Worm (Caenorhabditis elegans) whole organism, early embryonic: ENCODE data around the gene F37A4.2.

Experiments
- B0310.2 ChIP-seq: sonication (generic microtip); optimal IDR thresholded peaks from 2 replicates; lab custom pipeline; 2016; ENCODE audit warnings: mild to moderate bottlenecking, missing genetic modification characterization, missing compliant biosample characterization
- F13C5.2 ChIP-seq: sonication (generic microtip); optimal IDR thresholded peaks from 2 replicates; lab custom pipeline; 2017; ENCODE audit warnings: mild to moderate bottlenecking, missing genetic modification characterization, inconsistent platforms, missing compliant biosample characterization
- aly-1 ChIP-seq: sonication (generic microtip); optimal IDR thresholded peaks from 2 replicates; lab custom pipeline; 2016; ENCODE audit warnings: missing genetic modification characterization, missing compliant biosample characterization
- ama-1 ChIP-seq: fragments of 150-350 bp; optimal IDR thresholded peaks from 2 replicates; lab custom pipeline; 2014
- ceh-13 ChIP-seq: fragments of 200-800 bp; sonication (Bioruptor generic); optimal IDR thresholded peaks from 2 replicates; lab custom pipeline; 2018; ENCODE audit warnings: mild to moderate bottlenecking, missing genetic modification characterization, missing compliant biosample characterization
- ceh-36 ChIP-seq: sonication (generic microtip); optimal IDR thresholded peaks from 2 replicates; lab custom pipeline; 2016; ENCODE audit warnings: missing genetic modification characterization, inconsistent platforms, missing compliant biosample characterization
- ets-7 ChIP-seq: sonication (generic microtip); optimal IDR thresholded peaks from 2 replicates; lab custom pipeline; 2016; ENCODE audit warnings: missing genotype, missing genetic modification characterization, missing compliant biosample characterization
- flt-1 ChIP-seq: fragments of 200-800 bp; sonication (Bioruptor generic); IDR thresholded peaks from 2 replicates; pipeline ENCODE4 v1.3.6; 2022; ENCODE audit warnings: missing genetic modification characterization, missing compliant biosample characterization
- hmbx-1 ChIP-seq: sonication (generic microtip); optimal IDR thresholded peaks from 2 replicates; lab custom pipeline; 2016; ENCODE audit warnings: mild to moderate bottlenecking, missing genetic modification characterization, missing compliant biosample characterization
- hmg-4 ChIP-seq: fragments of 200-800 bp; sonication (Bioruptor generic); optimal IDR thresholded peaks from 2 replicates; lab custom pipeline; 2018; ENCODE audit warnings: mild to moderate bottlenecking, missing genetic modification characterization, missing compliant biosample characterization
- hnd-1 ChIP-seq: sonication (generic microtip); optimal IDR thresholded peaks from 2 replicates; lab custom pipeline; 2016; ENCODE audit warnings: missing genetic modification characterization, missing compliant biosample characterization
- pes-1 ChIP-seq: fragments of 200-800 bp; sonication (Bioruptor generic); IDR thresholded peaks from 2 replicates; pipeline ENCODE4 v1.3.6; 2022; ENCODE audit warnings: missing genetic modification reagents, missing genetic modification characterization, missing compliant biosample characterization
- scrt-1 ChIP-seq: fragments of 200-800 bp; sonication (Bioruptor generic); IDR thresholded peaks from 2 replicates; pipeline ENCODE4 v1.3.6; 2022; ENCODE audit warnings: missing genetic modification characterization, missing compliant biosample characterization
- sea-1 ChIP-seq: fragments of 200-800 bp; sonication (Bioruptor generic); conservative IDR thresholded peaks from 2 replicates; pipeline ENCODE4 v1.3.6; 2022; ENCODE audit warnings: missing genetic modification characterization, missing compliant biosample characterization
- tbx-11 ChIP-seq: fragments of 200-800 bp; sonication (Bioruptor generic); IDR thresholded peaks from 2 replicates; pipeline ENCODE4 v1.3.6; 2022; ENCODE audit warnings: missing genetic modification characterization, missing compliant biosample characterization
- tbx-37 ChIP-seq: fragments of 200-800 bp; sonication (Bioruptor generic); conservative IDR thresholded peaks from 2 replicates; pipeline ENCODE4 v1.3.6; 2022; ENCODE audit warnings: missing genetic modification reagents, missing genetic modification characterization, missing compliant biosample characterization
- tra-4 ChIP-seq: sonication (generic microtip); optimal IDR thresholded peaks from 2 replicates; lab custom pipeline; 2017; ENCODE audit warnings: missing genetic modification characterization, missing compliant biosample characterization

Gene F37A4.2

DNA sequence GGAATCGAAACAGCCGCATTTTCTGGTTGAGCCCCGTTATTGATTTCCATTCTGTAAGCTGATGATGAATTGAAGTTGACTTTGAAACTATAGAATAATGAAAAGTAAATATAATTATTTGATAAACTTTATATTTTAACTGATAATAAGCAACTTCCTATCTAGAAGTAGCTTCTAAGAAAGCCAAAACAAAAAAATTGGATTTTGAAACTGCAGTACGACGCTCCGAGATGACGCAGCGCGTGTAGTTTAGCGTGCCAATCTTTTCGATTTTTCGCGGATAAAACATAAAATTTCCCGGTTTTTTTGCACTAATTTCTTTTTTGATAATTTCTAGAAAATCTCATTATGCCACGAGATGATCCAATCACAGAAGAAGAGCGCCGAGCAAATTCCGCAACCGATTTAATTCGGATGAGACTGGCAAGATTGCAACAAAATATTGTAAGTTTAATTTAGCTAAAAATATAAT lies at the start of gene F37A4.2, which contains the start of gene bath-41:
F37A4.2 (plus strand) TSS at position 247 of the 472 bp plus-strand sequence.
bath-41 (minus strand) TSS at position 51 of the 472 bp plus-strand sequence.
- no peak for TF ChIP-seq B0310.2
- TF ChIP-seq tbx-11 (GFP tag; lab: Robert Waterston, UW), result no peak
- TF ChIP-seq hnd-1 (tag; lab: Kevin White, UChicago), result no peak
- no peak for TF ChIP-seq scrt-1 (GFP tag; lab: Robert Waterston, UW)
- TF ChIP-seq sea-1 (GFP tag; lab: Robert Waterston, UW), result no peak
- no peak for TF ChIP-seq pes-1 (GFP tag; lab: Robert Waterston, UW)
- TF ChIP-seq flt-1 (GFP tag; lab: Robert Waterston, UW), result no peak
- TF ChIP-seq ets-7, result no peak
- TF ChIP-seq ceh-36 (tag; lab: Kevin White, UChicago), result no peak
- no peak for TF ChIP-seq hmg-4 (GFP tag; lab: Kevin White, UChicago)
- TF ChIP-seq hmbx-1 (tag; lab: Kevin White, UChicago), result no peak
- TF ChIP-seq tra-4 (tag; lab: Kevin White, UChicago), result no peak
- TF ChIP-seq ama-1 (lab: Kevin White, UChicago), result no peak
- TF ChIP-seq F13C5.2 (tag; lab: Kevin White, UChicago), result no peak
- no peak for TF ChIP-seq tbx-37 (GFP tag; lab: Robert Waterston, UW)

- TF ChIP-seq hnd-1 (tag; lab: Kevin White, UChicago), result no peak
- TF ChIP-seq sea-1 (GFP tag; lab: Robert Waterston, UW), result no peak
Observed at ce11 chrIII:6675460-6675859, 46.8 kb upstream of the F37A4.2 start, which contains the start of gene rbf-1. Gene rbf-1, plus strand, starts transcription at chrIII:6675760.

- no peak for TF ChIP-seq tbx-37 (GFP tag; lab: Robert Waterston, UW)
- TF ChIP-seq B0310.2, result no peak
- TF ChIP-seq hmg-4 (GFP tag; lab: Kevin White, UChicago), result no peak
- TF ChIP-seq scrt-1 (GFP tag; lab: Robert Waterston, UW), result no peak
- TF ChIP-seq ama-1 (lab: Kevin White, UChicago), result no peak
- TF ChIP-seq hmbx-1 (tag; lab: Kevin White, UChicago), result no peak
- no peak for TF ChIP-seq aly-1
- TF ChIP-seq flt-1 (GFP tag; lab: Robert Waterston, UW), result no peak
- TF ChIP-seq ets-7, result no peak
- TF ChIP-seq pes-1 (GFP tag; lab: Robert Waterston, UW), result no peak
- no peak for TF ChIP-seq hnd-1 (tag; lab: Kevin White, UChicago)
Observed at ce11 chrIII:6677304-6677703, 45.0 kb upstream of the F37A4.2 start.

DNA sequence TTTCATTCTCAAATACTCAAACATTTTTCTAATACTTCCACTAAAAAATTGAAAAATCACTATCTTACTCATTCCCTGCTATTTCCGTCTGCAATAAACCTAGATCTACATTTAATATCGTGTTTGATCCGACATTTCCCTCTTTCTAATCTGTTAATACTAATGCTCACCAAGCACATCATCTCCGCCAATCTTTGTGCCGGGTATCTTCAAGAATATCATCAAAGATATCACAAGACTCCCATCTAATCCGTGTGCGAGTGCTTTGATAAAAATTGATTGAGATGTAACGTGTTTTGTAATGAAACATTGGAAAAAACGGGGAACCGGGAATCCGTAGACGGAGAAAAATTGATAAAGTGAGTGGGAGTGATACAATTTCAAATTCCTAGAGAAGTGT lies 42.9 kb upstream of the F37A4.2 start:
- TF ChIP-seq hmg-4 (GFP tag; lab: Kevin White, UChicago), result no peak
- no peak for TF ChIP-seq tra-4 (tag; lab: Kevin White, UChicago)
- no peak for TF ChIP-seq F13C5.2 (tag; lab: Kevin White, UChicago)
- TF ChIP-seq hnd-1 (tag; lab: Kevin White, UChicago), result no peak
- no peak for TF ChIP-seq sea-1 (GFP tag; lab: Robert Waterston, UW)
- TF ChIP-seq ceh-13 (GFP tag; lab: Kevin White, UChicago), result no peak
- TF ChIP-seq tbx-37 (GFP tag; lab: Robert Waterston, UW), result no peak
- no peak for TF ChIP-seq ets-7
- no peak for TF ChIP-seq flt-1 (GFP tag; lab: Robert Waterston, UW)
- TF ChIP-seq aly-1, result no peak
- no peak for TF ChIP-seq ama-1 (lab: Kevin White, UChicago)
- TF ChIP-seq scrt-1 (GFP tag; lab: Robert Waterston, UW), result no peak
- TF ChIP-seq B0310.2, result no peak
- no peak for TF ChIP-seq tbx-11 (GFP tag; lab: Robert Waterston, UW)
- no peak for TF ChIP-seq hmbx-1 (tag; lab: Kevin White, UChicago)
- no peak for TF ChIP-seq pes-1 (GFP tag; lab: Robert Waterston, UW)

ce11 chrIII:6680963-6681362 lies 41.3 kb upstream of the F37A4.2 start:
- TF ChIP-seq tbx-37 (GFP tag; lab: Robert Waterston, UW), result no peak
- no peak for TF ChIP-seq flt-1 (GFP tag; lab: Robert Waterston, UW)
- TF ChIP-seq tbx-11 (GFP tag; lab: Robert Waterston, UW), result no peak
- no peak for TF ChIP-seq tra-4 (tag; lab: Kevin White, UChicago)
- no peak for TF ChIP-seq hnd-1 (tag; lab: Kevin White, UChicago)
- no peak for TF ChIP-seq hmbx-1 (tag; lab: Kevin White, UChicago)
- TF ChIP-seq pes-1 (GFP tag; lab: Robert Waterston, UW), result no peak
- TF ChIP-seq scrt-1 (GFP tag; lab: Robert Waterston, UW), result no peak
- TF ChIP-seq ceh-36 (tag; lab: Kevin White, UChicago), result no peak

ce11 chrIII:6681790-6682189 lies 40.5 kb upstream of the F37A4.2 start:
- no peak for TF ChIP-seq F13C5.2 (tag; lab: Kevin White, UChicago)
- no peak for TF ChIP-seq tra-4 (tag; lab: Kevin White, UChicago)
- TF ChIP-seq flt-1 (GFP tag; lab: Robert Waterston, UW), result no peak
- TF ChIP-seq tbx-37 (GFP tag; lab: Robert Waterston, UW), result no peak
- no peak for TF ChIP-seq hmg-4 (GFP tag; lab: Kevin White, UChicago)
- no peak for TF ChIP-seq scrt-1 (GFP tag; lab: Robert Waterston, UW)
- TF ChIP-seq ets-7, result no peak
- no peak for TF ChIP-seq hnd-1 (tag; lab: Kevin White, UChicago)
- no peak for TF ChIP-seq ama-1 (lab: Kevin White, UChicago)
- TF ChIP-seq B0310.2, result no peak
- TF ChIP-seq sea-1 (GFP tag; lab: Robert Waterston, UW), result no peak
- TF ChIP-seq aly-1, result no peak

DNA sequence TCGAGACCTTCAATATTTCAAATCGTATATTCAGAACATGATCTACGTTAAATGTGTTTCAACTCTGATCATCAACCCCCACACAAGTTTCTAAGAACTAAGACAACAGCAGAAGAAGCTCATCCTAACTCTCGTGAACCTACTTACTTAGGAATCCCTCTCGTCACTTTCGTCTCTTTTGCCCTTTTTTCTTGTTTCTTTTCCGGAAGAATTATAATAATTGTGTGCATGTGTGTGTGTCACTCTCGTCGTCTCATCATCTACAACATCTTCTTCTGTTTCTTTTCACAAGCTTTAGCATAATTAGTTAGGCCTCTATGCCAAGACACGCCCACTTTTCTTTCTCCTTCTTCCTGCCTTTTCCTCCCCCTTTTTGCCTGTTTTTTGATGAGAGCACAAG lies 31.8 kb upstream of the F37A4.2 start:
- TF ChIP-seq scrt-1 (GFP tag; lab: Robert Waterston, UW) (no peak), ceh-13 (GFP tag; lab: Kevin White, UChicago) (no peak), sea-1 (GFP tag; lab: Robert Waterston, UW) (no peak), tbx-11 (GFP tag; lab: Robert Waterston, UW) (no peak), hmbx-1 (tag; lab: Kevin White, UChicago) (no peak), tra-4 (tag; lab: Kevin White, UChicago) (no peak), ama-1 (lab: Kevin White, UChicago) (no peak), aly-1 (no peak), ceh-36 (tag; lab: Kevin White, UChicago) (no peak), pes-1 (GFP tag; lab: Robert Waterston, UW) (no peak), F13C5.2 (tag; lab: Kevin White, UChicago) (no peak), B0310.2 (no peak), hnd-1 (tag; lab: Kevin White, UChicago) (no peak), hmg-4 (GFP tag; lab: Kevin White, UChicago) (no peak), flt-1 (GFP tag; lab: Robert Waterston, UW) (no peak), ets-7 (no peak), tbx-37 (GFP tag; lab: Robert Waterston, UW) (no peak)
